Fruit fly (Drosophila melanogaster): ENCODE data around the gene Obp19c.

The Obp19c gene

dm6 chrX:20418864-20419263 lies at the start of gene Obp19c:
Gene Obp19c (minus strand): TSS chrX:20418964.
- TF ChIP-seq tj (GFP tag; optimal IDR thresholded peaks at IDR 0.05) (peak; percentile 3), cnc (optimal IDR thresholded peaks at IDR 0.05) (no peak), CG1620 (GFP tag; optimal IDR thresholded peaks at IDR 0.05) (no peak), cic (GFP tag; optimal IDR thresholded peaks at IDR 0.05) (no peak), ovo (GFP tag; optimal IDR thresholded peaks at IDR 0.05) (no peak), CG7045 (GFP tag; optimal IDR thresholded peaks at IDR 0.05) (no peak), CG12768 (GFP tag; optimal IDR thresholded peaks at IDR 0.05) (no peak)

DNA sequence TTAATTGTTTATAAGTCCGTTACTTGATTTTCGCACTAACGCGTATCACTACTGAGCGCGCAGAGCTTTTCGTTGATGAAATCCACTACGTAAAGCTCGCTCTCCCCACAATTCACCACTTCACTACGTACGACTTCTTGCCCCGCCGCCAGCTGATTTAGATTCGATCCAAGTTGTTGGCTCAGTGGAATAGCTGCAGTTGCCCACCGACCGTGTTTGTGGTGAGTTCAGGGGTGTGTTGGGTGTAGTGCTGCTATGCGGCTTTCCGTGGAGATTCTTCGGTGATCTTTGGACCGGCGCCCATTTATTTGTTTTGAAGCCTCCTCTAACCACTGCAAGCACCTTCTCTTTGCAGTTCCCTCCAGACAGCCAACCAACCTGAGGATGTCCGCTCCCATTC lies 49.4 kb upstream of the Obp19c start:
- TF ChIP-seq CG7101 (tag; optimal IDR thresholded peaks at IDR 0.05) (peak; percentile 30), CG33017 (tag; optimal IDR thresholded peaks at IDR 0.05) (peak; percentile 10), CG12768 (GFP tag; optimal IDR thresholded peaks at IDR 0.05) (peak; percentile 83), CG11617 (GFP tag; optimal IDR thresholded peaks at IDR 0.05) (peak; percentile 40), Mnt (GFP tag; optimal IDR thresholded peaks at IDR 0.05) (peak; percentile 61), toe (GFP tag; optimal IDR thresholded peaks at IDR 0.05) (peak; percentile 46), tj (GFP tag; optimal IDR thresholded peaks at IDR 0.05) (peak; percentile 54), CG5204 (GFP tag; optimal IDR thresholded peaks at IDR 0.05) (no peak), bab1 (GFP tag; optimal IDR thresholded peaks at IDR 0.05) (peak; percentile 28), cic (GFP tag; optimal IDR thresholded peaks at IDR 0.05) (peak; percentile 49), kay (GFP tag; ENCODE audit: borderline replicate concordance) (no peak), pad (GFP tag; optimal IDR thresholded peaks at IDR 0.05) (peak; percentile 75), cnc (optimal IDR thresholded peaks at IDR 0.05) (no peak), Hr96 (GFP tag; optimal IDR thresholded peaks at IDR 0.05) (peak; percentile 83), ovo (GFP tag; optimal IDR thresholded peaks at IDR 0.05) (peak; percentile 50)

DNA sequence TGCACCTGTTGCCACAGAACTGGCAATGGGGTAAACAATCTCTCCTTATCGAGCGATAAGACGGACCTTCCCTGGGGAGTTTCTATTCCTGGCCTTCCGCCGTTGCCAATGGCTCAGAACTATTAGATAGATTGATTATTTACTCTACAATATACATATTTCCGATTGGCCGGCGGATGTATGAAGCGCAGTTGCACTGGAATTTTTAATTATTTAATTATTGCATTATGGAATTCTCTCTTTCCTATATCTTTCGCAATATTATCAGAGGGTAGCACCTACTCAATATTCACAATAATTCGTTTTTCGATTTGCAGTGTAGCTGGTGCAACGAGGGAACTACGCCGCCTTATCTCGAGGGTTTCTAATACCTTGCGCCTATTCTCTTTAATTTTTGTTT lies 48.4 kb upstream of the Obp19c start, which contains the start of gene GstT3:
GstT3 (plus strand) TSS at position 301 of the 400 bp plus-strand sequence.
- TF ChIP-seq Hr96 (GFP tag; optimal IDR thresholded peaks at IDR 0.05) (no peak), CG5204 (GFP tag; optimal IDR thresholded peaks at IDR 0.05) (no peak), Mnt (GFP tag; optimal IDR thresholded peaks at IDR 0.05) (no peak), toe (GFP tag; optimal IDR thresholded peaks at IDR 0.05) (no peak), CG7101 (tag; optimal IDR thresholded peaks at IDR 0.05) (no peak), CG14711 (tag; optimal IDR thresholded peaks at IDR 0.05) (no peak), CG12768 (GFP tag; optimal IDR thresholded peaks at IDR 0.05) (no peak), tj (GFP tag; optimal IDR thresholded peaks at IDR 0.05) (no peak), CG7045 (GFP tag; optimal IDR thresholded peaks at IDR 0.05) (no peak), Crg-1 (GFP tag; optimal IDR thresholded peaks at IDR 0.05) (no peak), CG1620 (GFP tag; optimal IDR thresholded peaks at IDR 0.05) (no peak), cic (GFP tag; optimal IDR thresholded peaks at IDR 0.05) (no peak), ovo (GFP tag; optimal IDR thresholded peaks at IDR 0.05) (no peak), pad (GFP tag; optimal IDR thresholded peaks at IDR 0.05) (no peak), CG11617 (GFP tag; optimal IDR thresholded peaks at IDR 0.05) (no peak), kay (GFP tag; ENCODE audit: borderline replicate concordance) (no peak), CG33017 (tag; optimal IDR thresholded peaks at IDR 0.05) (no peak), cnc (optimal IDR thresholded peaks at IDR 0.05) (no peak)

- TF ChIP-seq Crg-1 (GFP tag; optimal IDR thresholded peaks at IDR 0.05) (no peak), Mnt (GFP tag; optimal IDR thresholded peaks at IDR 0.05) (no peak), tj (GFP tag; optimal IDR thresholded peaks at IDR 0.05) (peak; percentile 36)
Measured at dm6 chrX:20466382-20466928, 47.7 kb upstream of the Obp19c start.

dm6 chrX:20448828-20449427 lies 30.2 kb upstream of the Obp19c start, which contains the start of gene tbc:
Gene tbc (plus strand): TSS chrX:20449331.
- TF ChIP-seq CG14711 (tag; optimal IDR thresholded peaks at IDR 0.05) (no peak), CG1620 (GFP tag; optimal IDR thresholded peaks at IDR 0.05) (no peak), CG7101 (tag; optimal IDR thresholded peaks at IDR 0.05) (no peak), CG7045 (GFP tag; optimal IDR thresholded peaks at IDR 0.05) (no peak), toe (GFP tag; optimal IDR thresholded peaks at IDR 0.05) (no peak), CG12768 (GFP tag; optimal IDR thresholded peaks at IDR 0.05) (no peak), Clk (GFP tag; optimal IDR thresholded peaks at IDR 0.05) (no peak), cnc (optimal IDR thresholded peaks at IDR 0.05) (no peak), cic (GFP tag; optimal IDR thresholded peaks at IDR 0.05) (no peak), tj (GFP tag; optimal IDR thresholded peaks at IDR 0.05) (no peak), CG5204 (GFP tag; optimal IDR thresholded peaks at IDR 0.05) (no peak), Mnt (GFP tag; optimal IDR thresholded peaks at IDR 0.05) (no peak), pad (GFP tag; optimal IDR thresholded peaks at IDR 0.05) (no peak), Hr96 (GFP tag; optimal IDR thresholded peaks at IDR 0.05) (no peak), CG11617 (GFP tag; optimal IDR thresholded peaks at IDR 0.05) (no peak), bab1 (GFP tag; optimal IDR thresholded peaks at IDR 0.05) (no peak), Crg-1 (GFP tag; optimal IDR thresholded peaks at IDR 0.05) (no peak), ovo (GFP tag; optimal IDR thresholded peaks at IDR 0.05) (no peak), CG33017 (tag; optimal IDR thresholded peaks at IDR 0.05) (no peak)

- TF ChIP-seq pad (GFP tag; optimal IDR thresholded peaks at IDR 0.05) (no peak), toe (GFP tag; optimal IDR thresholded peaks at IDR 0.05) (no peak), CG5204 (GFP tag; optimal IDR thresholded peaks at IDR 0.05) (no peak), CG14711 (tag; optimal IDR thresholded peaks at IDR 0.05) (no peak), bab1 (GFP tag; optimal IDR thresholded peaks at IDR 0.05) (no peak), kay (GFP tag; ENCODE audit: borderline replicate concordance) (no peak), CG12768 (GFP tag; optimal IDR thresholded peaks at IDR 0.05) (no peak), Crg-1 (GFP tag; optimal IDR thresholded peaks at IDR 0.05) (no peak), Clk (GFP tag; optimal IDR thresholded peaks at IDR 0.05) (no peak), CG11617 (GFP tag; optimal IDR thresholded peaks at IDR 0.05) (no peak), CG1620 (GFP tag; optimal IDR thresholded peaks at IDR 0.05) (no peak), cic (GFP tag; optimal IDR thresholded peaks at IDR 0.05) (no peak), ovo (GFP tag; optimal IDR thresholded peaks at IDR 0.05) (no peak), Mnt (GFP tag; optimal IDR thresholded peaks at IDR 0.05) (no peak), CG7045 (GFP tag; optimal IDR thresholded peaks at IDR 0.05) (no peak), tj (GFP tag; optimal IDR thresholded peaks at IDR 0.05) (no peak)
Measured at dm6 chrX:20447865-20448584, 29.3 kb upstream of the Obp19c start.

Measured in whole organism, adult.